Fruit fly (Drosophila melanogaster): ENCODE data around the gene Vps11.

dm6 chr3L:23150297-23150919 is at the start of gene Vps11:
- TF ChIP-seq CG13204 (GFP tag; optimal IDR thresholded peaks at IDR 0.05): no peak
- no peak for TF ChIP-seq gl (tag; optimal IDR thresholded peaks at IDR 0.05)
- no peak for TF ChIP-seq CG15710 (tag; optimal IDR thresholded peaks at IDR 0.05)

Measured in whole organism, pupa.